Fruit fly (Drosophila melanogaster): ENCODE results near the gene Mrtf.
A peak's percentile ranks its signal among the peaks of the same experiment; 100 is the strongest.

The Mrtf gene

DNA sequence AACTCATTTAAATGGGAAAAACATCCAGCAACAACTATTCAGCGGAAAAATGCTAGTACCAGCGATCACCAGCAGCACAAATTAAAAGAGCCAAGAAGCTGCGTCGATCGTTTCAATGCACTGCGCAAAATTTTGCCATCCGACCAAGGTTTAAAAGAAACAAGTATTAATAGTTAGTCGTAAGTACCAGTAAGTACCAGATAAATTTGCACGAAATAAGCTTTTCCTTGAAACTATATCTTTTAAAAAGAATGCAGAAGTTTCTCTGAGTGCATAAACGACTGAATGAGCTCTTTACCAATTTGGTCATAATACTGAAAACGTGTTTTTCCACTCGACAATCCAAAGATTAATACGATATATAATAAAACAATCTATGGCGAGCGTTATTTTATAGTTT lies 33.1 kb downstream of the Mrtf start:
- TF ChIP-seq ey (GFP tag; optimal IDR thresholded peaks at IDR 0.05), result peak; percentile 44
- peak; percentile 16 for TF ChIP-seq OdsH (GFP tag; optimal IDR thresholded peaks at IDR 0.05)
- no peak for TF ChIP-seq pan (optimal IDR thresholded peaks at IDR 0.05)
- peak; percentile 28 for TF ChIP-seq fru (GFP tag; optimal IDR thresholded peaks at IDR 0.05)
- TF ChIP-seq HLH106 (tag; optimal IDR thresholded peaks at IDR 0.05), result no peak
- TF ChIP-seq h (GFP tag; optimal IDR thresholded peaks at IDR 0.05), result peak; percentile 45
- TF ChIP-seq tai (GFP tag; optimal IDR thresholded peaks at IDR 0.05), result no peak
- TF ChIP-seq foxo (GFP tag; optimal IDR thresholded peaks at IDR 0.05), result peak in 1 of 2 experiments; percentile 48
- peak; percentile 29 for TF ChIP-seq br (GFP tag; optimal IDR thresholded peaks at IDR 0.05)
- TF ChIP-seq rgr (GFP tag; optimal IDR thresholded peaks at IDR 0.05), result peak; percentile 28
- TF ChIP-seq sv (GFP tag; optimal IDR thresholded peaks at IDR 0.05), result peak; percentile 44

DNA sequence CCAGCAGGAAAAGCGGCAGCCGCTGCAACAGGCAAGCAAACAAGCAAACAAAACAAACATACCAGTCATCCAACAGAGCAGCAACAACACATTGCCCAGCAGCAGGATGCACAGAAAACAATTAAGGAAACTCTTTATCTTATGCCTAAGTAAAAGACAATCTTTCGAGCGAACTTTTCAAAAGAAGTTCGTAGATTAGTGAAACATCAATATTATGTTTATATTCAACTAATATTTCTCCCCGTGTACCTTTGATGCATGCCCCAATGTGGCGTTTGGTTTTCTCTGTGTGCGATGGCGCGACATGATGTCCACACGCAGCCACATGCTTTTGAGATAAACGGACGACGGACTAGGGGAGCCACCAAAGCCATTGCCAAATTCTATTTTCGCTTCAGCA lies 35.4 kb downstream of the Mrtf start:
- no peak for TF ChIP-seq Sp1 (GFP tag; optimal IDR thresholded peaks at IDR 0.05)
- no peak for TF ChIP-seq dmrt93B (GFP tag; optimal IDR thresholded peaks at IDR 0.05)
- TF ChIP-seq Hnf4 (GFP tag; optimal IDR thresholded peaks at IDR 0.05), result no peak
- TF ChIP-seq brk (GFP tag; optimal IDR thresholded peaks at IDR 0.05), result no peak
- no peak for TF ChIP-seq dsf (GFP tag; optimal IDR thresholded peaks at IDR 0.05; ENCODE audit: borderline replicate concordance)
- TF ChIP-seq psq (GFP tag; optimal IDR thresholded peaks at IDR 0.05), result no peak
- TF ChIP-seq CG9705 (GFP tag; optimal IDR thresholded peaks at IDR 0.05), result no peak
- no peak for TF ChIP-seq GATAd (GFP tag; optimal IDR thresholded peaks at IDR 0.05)
- no peak for TF ChIP-seq br (GFP tag; optimal IDR thresholded peaks at IDR 0.05)
- no peak for TF ChIP-seq Myc (optimal IDR thresholded peaks at IDR 0.05)
- no peak for TF ChIP-seq usp (GFP tag; optimal IDR thresholded peaks at IDR 0.05)
- TF ChIP-seq Dfd (GFP tag; optimal IDR thresholded peaks at IDR 0.05), result no peak
- no peak for TF ChIP-seq pan (optimal IDR thresholded peaks at IDR 0.05)
- TF ChIP-seq Hr78 (GFP tag; optimal IDR thresholded peaks at IDR 0.05), result no peak

DNA sequence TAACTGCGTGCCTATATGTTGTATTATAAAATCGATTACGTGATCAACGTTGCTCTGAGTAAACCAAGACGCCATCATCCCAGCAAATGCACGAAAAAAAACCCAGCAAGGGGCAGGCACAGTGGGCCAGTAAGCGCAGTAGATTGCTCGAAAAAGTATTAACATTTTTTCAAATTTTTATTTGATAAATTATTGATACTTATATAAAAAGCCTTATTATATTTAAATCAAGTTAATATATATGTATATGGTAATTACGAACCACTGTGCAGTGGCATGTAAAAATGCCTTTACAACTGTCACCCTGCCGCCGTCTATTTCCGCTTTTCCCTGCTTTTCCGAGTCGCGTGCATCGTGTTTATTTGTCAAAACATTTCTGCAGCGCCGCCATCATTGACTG lies 39.3 kb downstream of the Mrtf start:
- TF ChIP-seq N (GFP tag; optimal IDR thresholded peaks at IDR 0.05), result no peak
- TF ChIP-seq Myc (optimal IDR thresholded peaks at IDR 0.05), result no peak
- no peak for TF ChIP-seq sv (GFP tag; optimal IDR thresholded peaks at IDR 0.05)
- no peak for TF ChIP-seq tai (GFP tag; optimal IDR thresholded peaks at IDR 0.05)
- TF ChIP-seq Abd-B (GFP tag; optimal IDR thresholded peaks at IDR 0.05), result no peak
- TF ChIP-seq rgr (GFP tag; optimal IDR thresholded peaks at IDR 0.05), result no peak
- TF ChIP-seq jim (GFP tag; optimal IDR thresholded peaks at IDR 0.05), result no peak
- no peak for TF ChIP-seq psq (GFP tag; optimal IDR thresholded peaks at IDR 0.05)
- no peak for TF ChIP-seq HLH106 (tag; optimal IDR thresholded peaks at IDR 0.05)
- no peak for TF ChIP-seq GATAd (GFP tag; optimal IDR thresholded peaks at IDR 0.05)
- no peak for TF ChIP-seq OdsH (GFP tag; optimal IDR thresholded peaks at IDR 0.05)
- no peak for TF ChIP-seq brk (GFP tag; optimal IDR thresholded peaks at IDR 0.05)
- TF ChIP-seq woc (GFP tag; optimal IDR thresholded peaks at IDR 0.05), result no peak
- no peak for TF ChIP-seq pan (optimal IDR thresholded peaks at IDR 0.05)
- TF ChIP-seq br (GFP tag; optimal IDR thresholded peaks at IDR 0.05), result no peak

DNA sequence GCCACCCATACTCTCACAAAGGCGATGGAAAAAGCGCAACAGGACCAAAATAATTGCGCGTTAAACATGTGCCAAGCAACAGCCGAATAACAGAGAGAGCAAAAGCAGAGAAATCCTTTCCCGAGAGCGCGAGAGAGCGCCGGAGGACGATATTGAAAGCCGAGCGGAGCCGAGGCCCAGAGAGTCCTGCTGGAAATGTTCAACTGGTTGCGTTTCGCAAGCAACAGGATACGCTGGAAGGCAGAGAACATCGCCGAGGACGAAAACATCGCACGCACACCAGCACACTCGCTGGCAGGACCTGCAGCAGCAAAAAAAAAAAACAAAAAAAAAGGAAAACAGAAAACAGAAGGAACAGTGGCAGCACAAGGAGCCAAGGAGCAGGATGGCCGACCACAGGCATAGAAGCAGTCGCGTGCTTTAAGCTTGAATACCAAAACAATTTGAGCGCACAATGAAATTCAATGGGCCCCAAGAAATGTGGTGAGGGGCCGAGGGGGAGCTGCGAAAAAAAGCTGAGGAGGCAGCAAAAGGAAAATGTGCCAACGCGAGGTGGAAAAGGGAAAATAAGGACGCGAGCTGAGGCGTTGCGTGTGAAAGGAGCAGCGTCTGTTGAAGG lies 53.6 kb downstream of the Mrtf start:
- no peak for TF ChIP-seq HLH106 (tag; optimal IDR thresholded peaks at IDR 0.05)

DNA sequence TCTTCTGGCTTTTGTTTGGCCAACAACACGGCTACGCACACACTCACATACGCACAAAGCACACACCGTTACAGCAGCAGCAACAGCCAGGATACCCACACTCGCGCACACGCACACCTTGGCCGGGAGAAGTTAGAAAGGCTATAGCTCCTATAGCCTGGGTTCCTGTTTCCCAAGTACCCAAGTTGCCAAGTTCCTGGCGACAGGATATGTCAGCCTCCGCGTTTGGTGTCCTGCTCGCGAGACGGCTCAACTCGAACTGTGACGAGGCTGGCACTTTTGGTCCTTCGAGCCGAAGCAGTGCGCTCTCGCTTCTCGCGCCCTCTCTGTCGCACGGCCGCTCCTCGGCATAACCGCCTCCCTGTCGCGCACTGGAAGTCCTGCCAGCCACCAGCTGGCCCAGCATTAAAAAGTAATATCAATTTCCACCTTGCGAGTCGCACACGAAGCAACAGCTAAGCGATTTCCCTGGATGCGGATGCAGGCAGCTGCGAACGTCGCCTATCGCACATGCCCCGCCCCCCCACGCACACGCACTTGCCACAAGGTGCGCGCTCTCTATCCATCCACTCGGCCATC lies 54.8 kb downstream of the Mrtf start, which contains the start of gene Fife:
TSS of gene Fife (minus strand) at position 229 of the 579 bp plus-strand sequence.
- TF ChIP-seq Jra (GFP tag; optimal IDR thresholded peaks at IDR 0.05) (no peak), jim (GFP tag; optimal IDR thresholded peaks at IDR 0.05) (no peak), HLH106 (tag; optimal IDR thresholded peaks at IDR 0.05) (no peak), pan (optimal IDR thresholded peaks at IDR 0.05) (no peak), Hr78 (GFP tag; optimal IDR thresholded peaks at IDR 0.05) (no peak)

DNA sequence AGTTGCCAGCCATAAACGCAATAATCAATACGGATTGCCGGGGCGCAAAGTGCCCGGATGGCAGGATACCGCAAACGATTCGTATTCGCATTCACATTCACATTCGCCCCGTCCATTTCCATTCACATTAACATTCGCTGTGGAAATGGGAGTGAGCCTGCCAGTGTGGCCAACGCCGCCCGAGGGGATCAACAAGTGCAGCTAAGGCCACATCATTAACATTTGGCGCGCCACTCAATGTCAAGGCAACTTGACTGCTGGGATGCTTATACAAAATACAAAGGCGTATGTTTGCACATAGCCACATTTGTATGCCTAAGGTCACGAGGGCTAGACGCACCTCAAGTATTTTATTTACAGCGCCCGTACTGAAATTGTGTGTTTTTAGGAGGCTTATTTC lies 63.9 kb downstream of the Mrtf start:
- TF ChIP-seq OdsH (GFP tag; optimal IDR thresholded peaks at IDR 0.05) (no peak), CG32264 (GFP tag; optimal IDR thresholded peaks at IDR 0.05) (no peak), rgr (GFP tag; optimal IDR thresholded peaks at IDR 0.05) (no peak), Abd-B (GFP tag; optimal IDR thresholded peaks at IDR 0.05) (no peak), Rel (GFP tag; optimal IDR thresholded peaks at IDR 0.05) (no peak), Rel (tag; optimal IDR thresholded peaks at IDR 0.05) (no peak)
